Fruit fly (Drosophila melanogaster): Measurements from ENCODE around the gene kat80.

dm6 chrX:16266437-16266836, 9.5 kb downstream of the kat80 start, which contains the start of gene CG12507:
- TF ChIP-seq CTCF (optimal IDR thresholded peaks at IDR 0.05) (no peak), CG8478 (optimal IDR thresholded peaks at IDR 0.05) (no peak)

Data from S2 (cell line).